Worm (Caenorhabditis elegans): ENCODE data around the gene srlf-35.

srlf-35 gene

DNA sequence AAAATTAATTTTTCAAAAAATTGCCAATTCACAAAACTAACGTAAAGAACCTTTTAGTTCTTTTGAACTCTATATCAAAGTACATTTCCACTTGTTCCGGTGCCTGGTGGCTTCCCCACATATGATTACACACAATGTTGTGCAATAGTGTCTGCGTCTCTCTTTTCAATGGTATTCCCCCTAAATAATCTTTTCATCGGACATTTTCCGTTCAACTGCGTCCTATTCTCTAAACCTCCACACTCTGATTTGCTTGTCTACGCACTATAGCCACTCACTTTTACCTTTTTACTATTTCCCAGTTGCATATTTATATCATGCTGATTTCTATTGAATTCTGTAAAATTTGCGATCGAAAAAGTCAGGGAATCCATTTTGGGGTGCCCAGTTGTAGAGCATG is 28.2 kb downstream of the srlf-35 start, which contains the start of gene nhr-58 (continued):
- TF ChIP-seq ets-5 (GFP tag; IDR thresholded peaks at IDR 0.05): no peak
- TF ChIP-seq ceh-88 (GFP tag; IDR thresholded peaks at IDR 0.05): no peak
- no peak for TF ChIP-seq aha-1 (tag; optimal IDR thresholded peaks at IDR 0.05)
- TF ChIP-seq nhr-237 (tag; optimal IDR thresholded peaks at IDR 0.05): no peak
- TF ChIP-seq pqm-1 (tag; optimal IDR thresholded peaks at IDR 0.05): no peak
- TF ChIP-seq alr-1 (tag; optimal IDR thresholded peaks at IDR 0.05; ENCODE audit: borderline replicate concordance): no peak
- no peak for TF ChIP-seq lin-39 (tag; optimal IDR thresholded peaks at IDR 0.05)
- TF ChIP-seq Y116A8C.19 (tag; optimal IDR thresholded peaks at IDR 0.05; ENCODE audit: borderline replicate concordance): no peak
- TF ChIP-seq egl-27 (tag; optimal IDR thresholded peaks at IDR 0.05): peak; percentile 70 to 83
- TF ChIP-seq xbp-1 (tag; optimal IDR thresholded peaks at IDR 0.05): no peak
- TF ChIP-seq mdl-1 (tag; optimal IDR thresholded peaks at IDR 0.05): peak in 1 of 2 experiments; percentile 71

ce11 chrV:534176-534575 is 30.3 kb downstream of the srlf-35 start, which contains the start of gene nhr-132:
Gene nhr-132, plus strand, starts transcription at chrV:534446.
- TF ChIP-seq elt-2 (tag; optimal IDR thresholded peaks at IDR 0.05): peak; percentile 35
- peak in 1 of 2 experiments; percentile 44 for TF ChIP-seq lin-35 (GFP tag; optimal IDR thresholded peaks at IDR 0.05)
- peak in 1 of 2 experiments; percentile 19 for TF ChIP-seq mdl-1 (tag; optimal IDR thresholded peaks at IDR 0.05)
- no peak for TF ChIP-seq tlp-1 (tag; optimal IDR thresholded peaks at IDR 0.05)
- no peak for TF ChIP-seq ceh-63 (GFP tag; optimal IDR thresholded peaks at IDR 0.05)
- peak in 1 of 3 experiments; percentile 16 for TF ChIP-seq dpl-1 (GFP tag; optimal IDR thresholded peaks at IDR 0.05)
- TF ChIP-seq snpc-4 (tag; optimal IDR thresholded peaks at IDR 0.05): no peak
- TF ChIP-seq elt-3 (tag; optimal IDR thresholded peaks at IDR 0.05): peak in 2 of 6 experiments; percentile 25 to 44
- peak; percentile 92 for TF ChIP-seq lin-14 (GFP tag; optimal IDR thresholded peaks at IDR 0.05)
- TF ChIP-seq nhr-85 (tag): peak; percentile 77
- TF ChIP-seq blmp-1 (tag; optimal IDR thresholded peaks at IDR 0.05): peak; percentile 43
- TF ChIP-seq unc-86 (tag; optimal IDR thresholded peaks at IDR 0.05): no peak
- TF ChIP-seq ceh-90 (tag; optimal IDR thresholded peaks at IDR 0.05): no peak
- peak; percentile 28 for TF ChIP-seq nhr-77 (tag; optimal IDR thresholded peaks at IDR 0.05)
- no peak for TF ChIP-seq unc-62 (GFP tag; optimal IDR thresholded peaks at IDR 0.05)
- TF ChIP-seq ces-1 (GFP tag; optimal IDR thresholded peaks at IDR 0.05): no peak
- peak; percentile 54 for TF ChIP-seq mep-1 (tag; optimal IDR thresholded peaks at IDR 0.05)
- TF ChIP-seq efl-1 (optimal IDR thresholded peaks at IDR 0.05): peak in 1 of 2 experiments; percentile 1
- no peak for TF ChIP-seq efl-1 (GFP tag; optimal IDR thresholded peaks at IDR 0.05 in 1 of 2)
- TF ChIP-seq snu-23 (GFP tag; optimal IDR thresholded peaks at IDR 0.05): peak; percentile 57
- TF ChIP-seq ama-1 (optimal IDR thresholded peaks at IDR 0.05): no peak
- TF ChIP-seq lsy-2 (tag; optimal IDR thresholded peaks at IDR 0.05): peak in 1 of 2 experiments; percentile 0
- TF ChIP-seq Y116A8C.19 (tag; optimal IDR thresholded peaks at IDR 0.05; ENCODE audit: borderline replicate concordance): no peak
- TF ChIP-seq nhr-90 (tag; optimal IDR thresholded peaks at IDR 0.05; ENCODE audit: poor library complexity): peak; percentile 13
- TF ChIP-seq nhr-20 (tag; optimal IDR thresholded peaks at IDR 0.05): peak; percentile 56

DNA sequence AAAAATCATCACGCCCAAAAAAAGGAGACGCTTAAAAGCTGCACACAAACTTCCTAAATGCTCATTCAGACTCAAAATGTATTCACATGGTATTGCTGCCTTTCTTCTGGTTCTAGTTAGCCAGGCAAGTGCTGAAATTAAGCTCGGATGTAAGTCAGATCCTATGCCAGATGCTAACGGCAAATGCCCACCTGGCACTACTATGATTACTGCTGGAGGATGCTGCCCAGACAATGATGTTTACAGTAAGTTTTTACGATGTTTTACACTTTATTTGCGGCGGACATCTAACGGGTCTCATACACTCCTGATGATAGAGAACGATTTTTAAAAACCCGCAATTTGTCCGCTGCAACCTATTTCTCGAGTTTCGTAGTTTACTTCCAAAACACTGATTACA is 32.7 kb downstream of the srlf-35 start, which contains the start of gene C14C6.5:
C14C6.5 (plus strand) TSS at position 58 of the 400 bp plus-strand sequence.
- TF ChIP-seq unc-86 (tag; optimal IDR thresholded peaks at IDR 0.05): no peak
- no peak for TF ChIP-seq C34B4.2 (tag; optimal IDR thresholded peaks at IDR 0.05)
- TF ChIP-seq jun-1 (tag; optimal IDR thresholded peaks at IDR 0.05): no peak
- no peak for TF ChIP-seq fos-1 (tag; optimal IDR thresholded peaks at IDR 0.05)
- TF ChIP-seq nhr-85 (tag): no peak

ce11 chrV:539040-539510 is 35.2 kb downstream of the srlf-35 start, which contains the start of gene nhr-155:
Gene nhr-155, plus strand, starts transcription at chrV:539460.
- peak; percentile 20 for TF ChIP-seq nhr-85 (tag)
- no peak for TF ChIP-seq xbp-1 (tag; optimal IDR thresholded peaks at IDR 0.05)

Measured in whole organism, L1 larva.